Worm (Caenorhabditis elegans) whole organism, young adult: Measurements from ENCODE around the gene T26A5.2.

ENCODE experiments used
- F10E7.11 ChIP-seq: sonication (generic microtip); optimal IDR thresholded peaks from 2 replicates; lab custom pipeline; 2017; ENCODE audit warnings: mild to moderate bottlenecking, missing genetic modification characterization, moderate library complexity, missing compliant biosample characterization
- F52B5.7 ChIP-seq: sonication (generic microtip); optimal IDR thresholded peaks from 2 replicates; lab custom pipeline; 2016; ENCODE audit warnings: mild to moderate bottlenecking, missing genetic modification characterization, missing compliant biosample characterization
- F55B11.4 ChIP-seq: sonication (generic microtip); optimal IDR thresholded peaks from 2 replicates; lab custom pipeline; 2016; ENCODE audit warnings: missing compliant biosample characterization, missing genetic modification characterization, borderline replicate concordance; ENCODE audit not compliant: insufficient read depth
- F57C9.4 ChIP-seq: sonication (generic microtip); optimal IDR thresholded peaks from 2 replicates; lab custom pipeline; 2017; ENCODE audit warnings: mild to moderate bottlenecking, missing genetic modification characterization, missing compliant biosample characterization
- T26A5.8 ChIP-seq: sonication (generic microtip); optimal IDR thresholded peaks from 2 replicates; lab custom pipeline; 2016; ENCODE audit warnings: missing genetic modification characterization, missing compliant biosample characterization
- Y67H2A.10 ChIP-seq: fragments of 200-800 bp; sonication (Bioruptor generic); conservative IDR thresholded peaks from 2 replicates; pipeline ENCODE4 v1.3.6; 2022; ENCODE audit warnings: missing genetic modification reagents, missing genetic modification characterization, missing compliant biosample characterization
- Y79H2A.3 ChIP-seq: fragments of 200-800 bp; sonication (Bioruptor generic); conservative IDR thresholded peaks from 2 replicates; pipeline ENCODE4 v1.3.6; 2022; ENCODE audit warnings: missing genetic modification reagents, missing genetic modification characterization, missing compliant biosample characterization
- ZK185.1 ChIP-seq: sonication (generic microtip); optimal IDR thresholded peaks from 2 replicates; lab custom pipeline; 2016; ENCODE audit warnings: mild to moderate bottlenecking, missing genetic modification characterization, missing compliant biosample characterization; ENCODE audit not compliant: poor library complexity, severe bottlenecking
- akir-1 ChIP-seq: fragments of 200-800 bp; sonication (Bioruptor generic); optimal IDR thresholded peaks from 2 replicates; lab custom pipeline; 2018; ENCODE audit warnings: mild to moderate bottlenecking, missing genetic modification characterization, moderate library complexity, missing compliant biosample characterization
- ama-1 ChIP-seq, 3 experiments: fragments of 150-350 bp in 1 of 3; sonication (generic microtip) in 2 of 3; optimal IDR thresholded peaks; 2 replicates each; lab custom pipeline; 2014 to 2018; ENCODE audit warnings: missing biosample characterization in 2 of 3, missing genetic modification characterization in 2 of 3, missing genetic modification reagents in 2 of 3
- aptf-3 ChIP-seq: fragments of 200-800 bp; sonication (Bioruptor generic); IDR thresholded peaks from 2 replicates; pipeline ENCODE4 v1.3.6; 2022; ENCODE audit warnings: missing genetic modification characterization, missing compliant biosample characterization
- athp-1 ChIP-seq: sonication (generic microtip); optimal IDR thresholded peaks from 2 replicates; lab custom pipeline; 2017; ENCODE audit warnings: mild to moderate bottlenecking, missing genetic modification characterization, missing compliant biosample characterization
- attf-5 ChIP-seq: fragments of 200-800 bp; sonication (Bioruptor generic); optimal IDR thresholded peaks from 2 replicates; lab custom pipeline; 2018; ENCODE audit warnings: mild to moderate bottlenecking, missing genetic modification characterization, missing compliant biosample characterization
- attf-6 ChIP-seq: fragments of 200-800 bp; sonication (Bioruptor generic); IDR thresholded peaks from 2 replicates; pipeline ENCODE4 v1.3.6; 2022; ENCODE audit warnings: missing genetic modification reagents, missing genetic modification characterization, missing compliant biosample characterization
- bed-1 ChIP-seq: fragments of 200-800 bp; sonication (Bioruptor generic); IDR thresholded peaks from 2 replicates; pipeline ENCODE4 v1.3.6; 2022; ENCODE audit warnings: missing genetic modification reagents, missing genetic modification characterization, missing compliant biosample characterization
- cebp-2 ChIP-seq: fragments of 200-800 bp; sonication (Bioruptor generic); IDR thresholded peaks from 2 replicates; pipeline ENCODE4 v1.3.6; 2022; ENCODE audit warnings: missing genetic modification characterization, missing compliant biosample characterization
- ceh-100 ChIP-seq: fragments of 200-800 bp; sonication (Bioruptor generic); IDR thresholded peaks from 2 replicates; pipeline ENCODE4 v1.3.6; 2022; ENCODE audit warnings: missing genetic modification reagents, missing genetic modification characterization, missing compliant biosample characterization
- ceh-27 ChIP-seq: fragments of 200-800 bp; sonication (Bioruptor generic); optimal IDR thresholded peaks from 2 replicates; lab custom pipeline; 2018; ENCODE audit warnings: mild to moderate bottlenecking, missing genetic modification characterization, moderate library complexity, missing compliant biosample characterization
- die-1 ChIP-seq: sonication (generic microtip); optimal IDR thresholded peaks from 2 replicates; lab custom pipeline; 2016; ENCODE audit warnings: missing genotype, mild to moderate bottlenecking, missing genetic modification characterization, missing compliant biosample characterization
- dpl-1 ChIP-seq: fragments of 150-350 bp; optimal IDR thresholded peaks from 2 replicates; lab custom pipeline; 2014; ENCODE audit warnings: missing biosample characterization, missing genetic modification reagents, missing genetic modification characterization
- egl-18 ChIP-seq: fragments of 200-800 bp; sonication (Bioruptor generic); IDR thresholded peaks from 2 replicates; pipeline ENCODE4 v1.3.6; 2022; ENCODE audit warnings: missing genetic modification reagents, missing genetic modification characterization, missing compliant biosample characterization
- egrh-3 ChIP-seq: fragments of 200-800 bp; sonication (Bioruptor generic); IDR thresholded peaks from 2 replicates; pipeline ENCODE4 v1.3.6; 2022; ENCODE audit warnings: missing genetic modification reagents, missing genetic modification characterization, missing compliant biosample characterization
- gei-17 ChIP-seq: fragments of 200-800 bp; sonication (Bioruptor generic); optimal IDR thresholded peaks from 2 replicates; lab custom pipeline; 2018; ENCODE audit warnings: mild to moderate bottlenecking, missing genetic modification characterization, missing compliant biosample characterization
- hlh-26 ChIP-seq: fragments of 200-800 bp; sonication (Bioruptor generic); conservative IDR thresholded peaks from 2 replicates; pipeline ENCODE4 v1.3.6; 2022; ENCODE audit warnings: missing genetic modification reagents, missing genetic modification characterization, missing compliant biosample characterization
- hmg-20 ChIP-seq: fragments of 200-800 bp; sonication (Bioruptor generic); IDR thresholded peaks from 2 replicates; pipeline ENCODE4 v1.3.6; 2022; ENCODE audit warnings: missing genetic modification reagents, missing genetic modification characterization, missing compliant biosample characterization
- hrde-1 ChIP-seq: sonication (generic microtip); optimal IDR thresholded peaks from 2 replicates; lab custom pipeline; 2016; ENCODE audit warnings: missing genetic modification characterization, mild to moderate bottlenecking, missing compliant biosample characterization, moderate library complexity, missing genotype, missing genetic modification reagents, borderline replicate concordance
- lin-40 ChIP-seq: sonication (generic microtip); optimal IDR thresholded peaks from 2 replicates; lab custom pipeline; 2016; ENCODE audit warnings: missing genetic modification characterization, mild to moderate bottlenecking, missing compliant biosample characterization, missing genotype, missing genetic modification reagents
- lsl-1 ChIP-seq: fragments of 200-800 bp; sonication (Bioruptor generic); optimal IDR thresholded peaks from 2 replicates; lab custom pipeline; 2018; ENCODE audit warnings: mild to moderate bottlenecking, missing genetic modification characterization, moderate library complexity, missing compliant biosample characterization
- madf-10 ChIP-seq: sonication (generic microtip); optimal IDR thresholded peaks from 2 replicates; lab custom pipeline; 2016; ENCODE audit warnings: mild to moderate bottlenecking, missing genetic modification characterization, missing compliant biosample characterization
- nfya-1 ChIP-seq: sonication (generic microtip); optimal IDR thresholded peaks from 2 replicates; lab custom pipeline; 2017; ENCODE audit warnings: antibody characterized with exemption, missing compliant biosample characterization, missing genetic modification characterization, borderline replicate concordance; ENCODE audit not compliant: insufficient read depth
- nhr-80 ChIP-seq: sonication (generic microtip); optimal IDR thresholded peaks from 2 replicates; lab custom pipeline; 2016; ENCODE audit warnings: missing genetic modification characterization, missing compliant biosample characterization
- pbrm-1 ChIP-seq: fragments of 200-800 bp; sonication (Bioruptor generic); IDR thresholded peaks from 2 replicates; pipeline ENCODE4 v1.3.6; 2022; ENCODE audit warnings: missing genetic modification reagents, missing genetic modification characterization, missing compliant biosample characterization
- rpc-1 ChIP-seq, 2 experiments: fragments of 150-350 bp in 1 of 2; sonication (generic microtip) in 1 of 2; optimal IDR thresholded peaks; 2 replicates each; lab custom pipeline; 2014 to 2018; ENCODE audit warnings: missing biosample characterization in 1 of 2, missing genetic modification characterization in 1 of 2, missing genetic modification reagents in 1 of 2, missing genotype in 1 of 2
- sdz-38 ChIP-seq: sonication (generic microtip); optimal IDR thresholded peaks from 2 replicates; lab custom pipeline; 2016; ENCODE audit warnings: missing genotype, missing genetic modification characterization, missing compliant biosample characterization
- snpc-1.1 ChIP-seq: sonication (generic microtip); optimal IDR thresholded peaks from 2 replicates; lab custom pipeline; 2017; ENCODE audit warnings: missing genetic modification characterization, mild to moderate bottlenecking, missing compliant biosample characterization, antibody characterized with exemption, moderate library complexity, missing genotype, missing genetic modification reagents; ENCODE audit not compliant: insufficient read depth
- snpc-1.3 ChIP-seq: sonication (generic microtip); optimal IDR thresholded peaks from 2 replicates; lab custom pipeline; 2017; ENCODE audit warnings: missing genetic modification characterization, mild to moderate bottlenecking, missing compliant biosample characterization, antibody characterized with exemption, moderate library complexity, missing genotype, missing genetic modification reagents; ENCODE audit not compliant: insufficient read depth
- tlf-1 ChIP-seq: fragments of 200-800 bp; sonication (Bioruptor generic); optimal IDR thresholded peaks from 2 replicates; lab custom pipeline; 2018; ENCODE audit warnings: mild to moderate bottlenecking, missing genetic modification characterization, missing compliant biosample characterization
- unc-62 ChIP-seq: fragments of 150-350 bp; optimal IDR thresholded peaks from 2 replicates; lab custom pipeline; 2014; ENCODE audit warnings: missing biosample characterization, missing genetic modification reagents, missing genetic modification characterization
- zim-3 ChIP-seq: sonication (generic microtip); optimal IDR thresholded peaks from 2 replicates; lab custom pipeline; 2017; ENCODE audit warnings: mild to moderate bottlenecking, missing genetic modification characterization, moderate library complexity, missing compliant biosample characterization
- ztf-25 ChIP-seq: fragments of 200-800 bp; sonication (Bioruptor generic); IDR thresholded peaks from 2 replicates; pipeline ENCODE4 v1.3.6; 2022; ENCODE audit warnings: missing genetic modification reagents, missing genetic modification characterization, missing compliant biosample characterization
- ztf-3 ChIP-seq: fragments of 200-800 bp; sonication (Bioruptor generic); optimal IDR thresholded peaks from 2 replicates; lab custom pipeline; 2018; ENCODE audit warnings: mild to moderate bottlenecking, missing genetic modification characterization, missing compliant biosample characterization
- ztf-6 ChIP-seq: fragments of 200-800 bp; sonication (Bioruptor generic); IDR thresholded peaks from 2 replicates; pipeline ENCODE4 v1.3.6; 2022; ENCODE audit warnings: missing genetic modification reagents, missing genetic modification characterization, missing compliant biosample characterization

The T26A5.2 gene

DNA sequence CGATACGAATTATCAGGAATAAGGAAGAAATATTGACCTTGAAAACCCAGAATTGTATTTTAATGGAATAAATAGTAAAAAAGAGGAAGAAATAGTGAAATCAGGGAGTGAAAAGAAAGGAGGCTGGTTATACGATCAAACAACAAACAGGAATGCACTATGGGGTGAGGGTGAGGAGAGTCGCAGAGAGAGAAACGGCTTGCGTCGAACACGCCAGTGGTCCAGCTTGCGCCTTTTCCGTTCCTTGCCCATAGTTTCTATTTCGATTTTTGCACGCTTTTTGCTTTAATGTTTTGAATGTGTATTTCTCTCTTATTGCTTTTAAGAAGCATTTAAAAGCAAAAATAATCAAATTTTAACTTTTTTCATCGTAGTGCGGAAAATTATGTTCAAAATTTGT is 13.4 kb upstream of the T26A5.2 start (continued):
- TF ChIP-seq cebp-2 (GFP tag; lab: Robert Waterston, UW) (no peak), hmg-20 (GFP tag; lab: Robert Waterston, UW) (no peak)

DNA sequence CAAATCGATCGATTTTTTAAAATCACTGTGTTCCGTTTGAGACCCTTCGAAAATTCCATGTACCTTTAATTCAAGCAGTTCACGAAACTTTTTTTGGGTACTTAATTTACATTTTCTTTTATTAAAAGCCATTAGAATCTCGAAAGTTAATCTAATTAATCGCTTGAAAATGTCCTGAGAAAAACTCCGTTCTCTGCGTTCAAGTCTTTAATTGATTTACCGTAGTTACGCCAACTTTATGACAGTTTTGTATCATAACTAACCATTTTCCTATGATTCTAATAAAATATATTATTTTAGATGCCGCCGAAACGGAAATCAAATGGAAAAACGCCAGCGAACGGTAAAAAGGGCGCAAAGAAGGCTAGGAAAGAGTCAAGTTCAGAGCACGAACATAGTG is 12.9 kb upstream of the T26A5.2 start, which contains the start of gene jhdm-1:
TSS of gene jhdm-1 (plus strand) at position 301 of the 400 bp plus-strand sequence.
- TF ChIP-seq bed-1 (GFP tag; lab: Robert Waterston, UW) (no peak), ZK185.1 (no peak), rpc-1 (optimal IDR thresholded peaks at IDR 0.05; lab: Kevin White, UChicago) (no peak), rpc-1 (tag; optimal IDR thresholded peaks at IDR 0.05; lab: Kevin White, UChicago) (no peak), egrh-3 (GFP tag; lab: Robert Waterston, UW) (no peak), snpc-1.3 (no peak), attf-5 (GFP tag; lab: Kevin White, UChicago) (no peak), snpc-1.1 (tag; lab: Kevin White, UChicago) (no peak), ztf-3 (no peak), madf-10 (tag; lab: Kevin White, UChicago) (no peak), hrde-1 (tag; lab: Kevin White, UChicago) (no peak), dpl-1 (GFP tag; lab: Kevin White, UChicago) (no peak), pbrm-1 (GFP tag; lab: Robert Waterston, UW) (no peak), Y67H2A.10 (GFP tag; lab: Robert Waterston, UW) (no peak), nhr-80 (tag; lab: Kevin White, UChicago) (no peak), athp-1 (no peak), ztf-25 (no peak)

DNA sequence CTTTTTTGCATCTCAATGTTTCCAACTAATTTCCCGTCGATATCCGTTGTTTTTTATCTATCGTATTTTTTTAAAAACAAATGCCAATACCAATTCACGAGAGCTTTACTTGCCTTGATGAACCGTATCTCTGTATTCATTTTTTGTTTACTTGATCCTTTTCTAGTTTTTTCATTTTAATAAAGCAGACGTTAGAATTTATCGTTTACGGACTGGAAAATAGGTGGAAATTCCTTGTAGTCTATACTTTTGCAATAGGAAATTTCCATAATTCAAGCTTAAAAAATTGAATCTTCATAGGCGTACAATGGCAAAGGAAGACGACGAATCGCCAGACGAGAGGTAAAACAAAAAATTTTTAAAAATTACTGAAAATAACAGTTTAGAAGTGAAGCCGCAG is 7.3 kb upstream of the T26A5.2 start, which contains the start of gene algn-1:
TSS of gene algn-1 (plus strand) at position 301 of the 400 bp plus-strand sequence.
- TF ChIP-seq aptf-3 (GFP tag; lab: Robert Waterston, UW) = no peak
- TF ChIP-seq hlh-26 (GFP tag; lab: Robert Waterston, UW) = no peak
- no peak for TF ChIP-seq ama-1 (optimal IDR thresholded peaks at IDR 0.05; lab: Kevin White, UChicago)
- no peak for TF ChIP-seq ama-1 (GFP tag; optimal IDR thresholded peaks at IDR 0.05; lab: Kevin White, UChicago)
- TF ChIP-seq attf-6 (GFP tag; lab: Robert Waterston, UW) = no peak
- no peak for TF ChIP-seq nfya-1 (tag; lab: Kevin White, UChicago)
- TF ChIP-seq nhr-80 (tag; lab: Kevin White, UChicago) = no peak
- TF ChIP-seq athp-1 = no peak
- no peak for TF ChIP-seq die-1 (tag; lab: Kevin White, UChicago)
- no peak for TF ChIP-seq F55B11.4
- TF ChIP-seq ZK185.1 = no peak
- no peak for TF ChIP-seq tlf-1 (GFP tag; lab: Kevin White, UChicago)
- TF ChIP-seq unc-62 = no peak

DNA sequence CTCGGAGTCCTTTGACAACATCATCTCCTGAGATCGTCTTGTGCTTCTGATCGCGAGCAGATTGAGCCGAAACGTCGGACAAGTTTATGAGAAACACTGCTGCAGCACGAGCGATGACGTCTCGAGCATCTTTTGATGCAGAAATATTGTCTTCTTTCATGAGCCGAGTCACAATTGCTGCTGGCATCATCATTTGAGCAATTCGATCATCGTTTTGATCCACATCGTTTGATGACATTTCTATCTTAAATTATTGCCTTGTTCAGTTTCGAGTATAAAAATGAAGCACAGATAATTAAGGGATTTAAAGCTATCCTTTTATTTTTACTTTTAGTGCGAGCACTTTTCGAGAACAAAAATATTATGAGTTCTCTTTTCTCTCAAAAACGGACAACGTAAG is 4.5 kb upstream of the T26A5.2 start, which contains the start of gene T26A5.8:
TSS of gene T26A5.8 (minus strand) at position 247 of the 400 bp plus-strand sequence.
- peak; percentile 39 for TF ChIP-seq lin-40 (tag; lab: Kevin White, UChicago)
- TF ChIP-seq F52B5.7 (tag; lab: Kevin White, UChicago) = peak; percentile 73
- TF ChIP-seq F10E7.11 (tag; lab: Kevin White, UChicago) = peak; percentile 68
- no peak for TF ChIP-seq akir-1 (GFP tag; lab: Kevin White, UChicago)
- no peak for TF ChIP-seq sdz-38 (tag; lab: Kevin White, UChicago)
- no peak for TF ChIP-seq cebp-2 (GFP tag; lab: Robert Waterston, UW)
- peak; percentile 41; the same call in 1 of the 2 replicates for TF ChIP-seq ceh-100 (GFP tag; lab: Robert Waterston, UW)
- no peak for TF ChIP-seq gei-17 (GFP tag; lab: Kevin White, UChicago)
- no peak for TF ChIP-seq F55B11.4
- TF ChIP-seq ceh-27 (GFP tag; lab: Kevin White, UChicago) = no peak
- no peak for TF ChIP-seq dpl-1 (GFP tag; lab: Kevin White, UChicago)
- TF ChIP-seq Y67H2A.10 (GFP tag; lab: Robert Waterston, UW) = no peak
- TF ChIP-seq ZK185.1 = peak; percentile 1
- no peak for TF ChIP-seq F57C9.4 (tag; lab: Kevin White, UChicago)
- no peak for TF ChIP-seq T26A5.8
- TF ChIP-seq Y79H2A.3 = 0 out of 2 replicates have a peak, but pooled peaks have one; percentile 45
- no peak for TF ChIP-seq madf-10 (tag; lab: Kevin White, UChicago)
- peak; percentile 24 for TF ChIP-seq lsl-1 (GFP tag; lab: Kevin White, UChicago)
- peak; percentile 50 for TF ChIP-seq zim-3 (tag; lab: Kevin White, UChicago)
- 0 out of 2 replicates have a peak, but pooled peaks have one; percentile 42 for TF ChIP-seq egl-18
- TF ChIP-seq egrh-3 (GFP tag; lab: Robert Waterston, UW) = no peak
- no peak for TF ChIP-seq ztf-6
